ENCODE assay signal across 1 fruit fly cellular context in the genomic region with DNA sequence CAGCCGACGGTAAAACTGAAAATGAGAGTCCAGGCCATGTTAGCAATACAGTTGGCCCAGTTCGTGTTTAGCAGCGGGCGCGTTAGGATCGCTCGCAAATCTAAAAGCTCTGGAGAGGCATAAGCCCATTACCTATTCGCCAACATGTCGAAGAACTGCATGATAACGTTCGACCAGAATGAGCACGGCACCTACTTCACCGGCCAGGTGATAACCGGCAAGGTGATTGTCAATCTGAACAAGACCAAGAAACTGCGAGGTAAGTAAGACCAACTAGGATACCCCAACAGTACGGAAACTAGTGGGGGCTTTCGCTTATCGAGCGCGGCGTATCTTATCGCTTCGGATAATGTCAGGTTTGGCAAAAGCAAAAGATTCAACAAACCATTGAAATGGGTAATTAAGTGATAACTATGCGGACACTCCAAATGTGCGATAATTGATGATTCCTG.
A peak's percentile ranks its signal among the peaks of the same experiment; 100 is the strongest.
TF ChIP-seq lines count a peak whose summit lies in the region.

A gene (plus strand): TSS at position 51 of the 452 bp plus-strand sequence.

TF ChIP-seq in whole organism, embryonic, 481 proteins besides CTCF, POLR2A, EP300 and RAD21 (continued from another document):
- TF ChIP-seq CG10431 (GFP tag; optimal IDR thresholded peaks at IDR 0.05; lab: Kevin White, UChicago), result no peak
- 0 out of 2 replicates have a peak, but pooled peaks have one; percentile 4 for TF ChIP-seq CG6689 (GFP tag; IDR thresholded peaks at IDR 0.05; lab: Robert Waterston, UW)
- TF ChIP-seq nerfin-1 (tag; optimal IDR thresholded peaks at IDR 0.05; lab: Kevin White, UChicago), result no peak
- TF ChIP-seq ara (GFP tag; IDR thresholded peaks at IDR 0.05; lab: Robert Waterston, UW), result no peak
- no peak for TF ChIP-seq CG4854 (GFP tag; optimal IDR thresholded peaks at IDR 0.05; lab: Kevin White, UChicago)
- no peak for TF ChIP-seq Mad (GFP tag; optimal IDR thresholded peaks at IDR 0.05; lab: Kevin White, UChicago)
- TF ChIP-seq gsb-n (tag; optimal IDR thresholded peaks at IDR 0.05; lab: Kevin White, UChicago), result no peak
- TF ChIP-seq vvl (GFP tag; IDR thresholded peaks at IDR 0.05; lab: Robert Waterston, UW), result no peak
- no peak for TF ChIP-seq PHDP (tag; optimal IDR thresholded peaks at IDR 0.05; lab: Kevin White, UChicago)
- TF ChIP-seq CG4282 (GFP tag; optimal IDR thresholded peaks at IDR 0.05; lab: Kevin White, UChicago), result no peak
- TF ChIP-seq Dfd (GFP tag; optimal IDR thresholded peaks at IDR 0.05; lab: Kevin White, UChicago), result no peak
- 0 out of 4 replicates have a peak, but pooled peaks have one; percentile 14 for TF ChIP-seq chinmo (GFP tag; IDR thresholded peaks at IDR 0.05; lab: Robert Waterston, UW; ENCODE audit: partially characterized antibody)
- no peak for TF ChIP-seq nau (GFP tag; optimal IDR thresholded peaks at IDR 0.05; lab: Kevin White, UChicago)
- no peak for TF ChIP-seq Ssrp (tag; optimal IDR thresholded peaks at IDR 0.05; lab: Kevin White, UChicago)
- no peak for TF ChIP-seq CG17568 (GFP tag; optimal IDR thresholded peaks at IDR 0.05; lab: Kevin White, UChicago)
- peak; percentile 83 for TF ChIP-seq mirr (GFP tag; optimal IDR thresholded peaks at IDR 0.05; lab: Kevin White, UChicago)
- TF ChIP-seq CG11085 (GFP tag; IDR thresholded peaks at IDR 0.05; lab: Robert Waterston, UW), result peak; percentile 16; the same call in 1 of the 2 replicates
- TF ChIP-seq Fer3 (tag; optimal IDR thresholded peaks at IDR 0.05; lab: Kevin White, UChicago), result no peak
- TF ChIP-seq esg (GFP tag; conservative IDR thresholded peaks at IDR 0.05; lab: Robert Waterston, UW), result no peak
- 0 out of 3 replicates have a peak, but pooled peaks have one; percentile 19 for TF ChIP-seq so (GFP tag; IDR thresholded peaks at IDR 0.05; lab: Robert Waterston, UW)
- TF ChIP-seq lab (GFP tag; optimal IDR thresholded peaks at IDR 0.05; lab: Kevin White, UChicago), result peak; percentile 38
- TF ChIP-seq Deaf1 (tag; optimal IDR thresholded peaks at IDR 0.05; lab: Kevin White, UChicago), result peak; percentile 37
- peak; percentile 86 for TF ChIP-seq CG34376 (GFP tag; optimal IDR thresholded peaks at IDR 0.05; lab: Kevin White, UChicago)
TF ChIP-seq in whole organism, embryonic: peak in this region for 18.
